Worm (Caenorhabditis elegans) whole organism, L4/young adult: Measurements from ENCODE around the gene magu-4.

ENCODE experiments used
- W03F9.2 ChIP-seq: fragments of 150-350 bp; optimal IDR thresholded peaks from 2 replicates; lab custom pipeline; 2014; ENCODE audit warnings: missing biosample characterization, missing genetic modification characterization
- dao-5 ChIP-seq: sonication (generic microtip); optimal IDR thresholded peaks from 2 replicates; lab custom pipeline; 2016; ENCODE audit warnings: missing genotype, missing genetic modification characterization, moderate library complexity, missing compliant biosample characterization
- him-1 ChIP-seq: sonication (generic microtip); optimal IDR thresholded peaks from 2 replicates; lab custom pipeline; 2016; ENCODE audit warnings: missing genotype, missing genetic modification reagents, missing genetic modification characterization, missing compliant biosample characterization

ce11 chrIV:9998487-9999218 lies 10.9 kb upstream of the magu-4 start, which contains the start of gene pyp-1:
- TF ChIP-seq dao-5 (tag; lab: Kevin White, UChicago) (no peak), him-1 (no peak), W03F9.2 (tag; lab: Kevin White, UChicago) (no peak)
